Worm (Caenorhabditis elegans) whole organism, L4/young adult: ENCODE results near the gene K10B4.3.

Experiments
- W03F9.2 ChIP-seq: fragments of 150-350 bp; optimal IDR thresholded peaks from 2 replicates; lab custom pipeline; 2014; ENCODE audit warnings: missing biosample characterization, missing genetic modification characterization
- dao-5 ChIP-seq: sonication (generic microtip); optimal IDR thresholded peaks from 2 replicates; lab custom pipeline; 2016; ENCODE audit warnings: missing genotype, missing genetic modification characterization, moderate library complexity, missing compliant biosample characterization
- him-1 ChIP-seq: sonication (generic microtip); optimal IDR thresholded peaks from 2 replicates; lab custom pipeline; 2016; ENCODE audit warnings: missing genotype, missing genetic modification reagents, missing genetic modification characterization, missing compliant biosample characterization

Gene K10B4.3

ce11 chrII:133548-134275 lies 12.7 kb upstream of the K10B4.3 start, which contains the start of gene cwn-1:
cwn-1 (minus strand) TSS chrII:133598.
- TF ChIP-seq him-1 = no peak
- no peak for TF ChIP-seq dao-5 (tag; lab: Kevin White, UChicago)
- no peak for TF ChIP-seq W03F9.2 (tag; lab: Kevin White, UChicago)

ce11 chrII:129770-130169 lies 8.7 kb upstream of the K10B4.3 start:
- no peak for TF ChIP-seq W03F9.2 (tag; lab: Kevin White, UChicago)
- no peak for TF ChIP-seq dao-5 (tag; lab: Kevin White, UChicago)
- no peak for TF ChIP-seq him-1

- no peak for TF ChIP-seq dao-5 (tag; lab: Kevin White, UChicago)
Observed at ce11 chrII:128929-129328, 7.9 kb upstream of the K10B4.3 start, which contains the start of gene srd-3. srd-3 (minus strand) TSS chrII:129029.

- TF ChIP-seq him-1 = no peak
- no peak for TF ChIP-seq dao-5 (tag; lab: Kevin White, UChicago)
- TF ChIP-seq W03F9.2 (tag; lab: Kevin White, UChicago) = no peak
Observed at ce11 chrII:124904-125303, 3.9 kb upstream of the K10B4.3 start, which contains the start of gene nmur-2. nmur-2 (minus strand) TSS chrII:125004.

DNA sequence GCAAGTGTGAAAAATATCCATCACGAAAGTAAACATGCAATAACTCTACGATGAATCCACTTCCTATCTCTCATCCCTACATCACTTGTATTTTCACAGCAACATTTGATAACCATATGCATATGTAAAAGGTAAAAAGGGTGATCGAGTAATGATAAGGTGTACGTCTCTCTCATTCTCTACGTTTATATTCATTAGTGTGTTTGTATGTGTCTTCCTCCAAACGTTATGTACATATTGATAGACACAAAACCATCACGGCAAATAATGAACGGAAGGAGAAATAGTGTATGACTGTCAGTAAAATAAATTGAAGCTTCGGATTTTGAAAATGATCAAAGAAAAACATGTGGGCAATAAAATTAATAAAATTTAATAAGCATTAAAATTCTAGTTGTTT lies 1.5 kb upstream of the K10B4.3 start:
- no peak for TF ChIP-seq dao-5 (tag; lab: Kevin White, UChicago)
- TF ChIP-seq W03F9.2 (tag; lab: Kevin White, UChicago) = no peak
- TF ChIP-seq him-1 = no peak

ce11 chrII:122008-122407 lies 987 bp upstream of the K10B4.3 start:
- TF ChIP-seq dao-5 (tag; lab: Kevin White, UChicago) = no peak

DNA sequence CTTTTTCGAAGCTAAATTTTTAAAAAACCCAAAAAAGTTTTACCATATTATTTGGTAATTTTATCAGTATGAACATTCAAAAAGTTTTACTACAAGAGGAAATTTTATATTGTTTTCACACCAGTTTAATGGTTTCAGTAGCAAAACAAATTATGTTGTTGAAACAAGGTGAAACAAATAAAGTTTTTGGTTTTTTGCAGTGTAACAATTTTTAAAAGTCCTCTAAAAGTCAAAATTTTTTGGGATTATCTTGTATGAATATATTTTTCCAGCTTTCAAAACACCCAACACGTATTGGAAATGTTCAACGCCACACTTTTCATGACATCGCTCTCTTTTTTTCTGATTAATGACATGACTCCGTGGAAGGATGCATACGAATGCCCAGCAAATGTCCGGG lies 4.1 kb downstream of the K10B4.3 start, which contains the start of gene srt-54:
Gene srt-54, plus strand, starts transcription at position 301 of the 400 bp plus-strand sequence.
- TF ChIP-seq him-1 = no peak
- TF ChIP-seq dao-5 (tag; lab: Kevin White, UChicago) = no peak
- no peak for TF ChIP-seq W03F9.2 (tag; lab: Kevin White, UChicago)

DNA sequence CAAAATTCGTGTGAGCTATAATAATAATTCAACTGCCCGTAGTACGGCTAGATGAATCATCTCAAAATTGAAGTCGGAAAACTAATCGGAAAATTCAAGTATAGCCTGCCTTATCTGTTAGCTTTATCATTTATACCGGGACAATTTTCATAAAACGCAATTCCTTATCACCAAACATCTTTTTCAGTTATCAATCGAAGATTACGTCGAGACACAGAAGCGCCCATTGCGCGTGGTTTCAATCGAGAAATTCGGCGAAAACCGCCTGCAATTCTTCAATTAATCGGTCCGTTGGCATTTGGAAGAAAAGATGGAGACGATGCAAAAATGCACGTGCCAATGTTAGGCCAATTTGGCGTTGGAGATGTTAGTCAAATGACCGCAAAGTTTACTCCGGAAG lies 8.8 kb downstream of the K10B4.3 start:
- TF ChIP-seq W03F9.2 (tag; lab: Kevin White, UChicago) (no peak), him-1 (no peak), dao-5 (tag; lab: Kevin White, UChicago) (no peak)

DNA sequence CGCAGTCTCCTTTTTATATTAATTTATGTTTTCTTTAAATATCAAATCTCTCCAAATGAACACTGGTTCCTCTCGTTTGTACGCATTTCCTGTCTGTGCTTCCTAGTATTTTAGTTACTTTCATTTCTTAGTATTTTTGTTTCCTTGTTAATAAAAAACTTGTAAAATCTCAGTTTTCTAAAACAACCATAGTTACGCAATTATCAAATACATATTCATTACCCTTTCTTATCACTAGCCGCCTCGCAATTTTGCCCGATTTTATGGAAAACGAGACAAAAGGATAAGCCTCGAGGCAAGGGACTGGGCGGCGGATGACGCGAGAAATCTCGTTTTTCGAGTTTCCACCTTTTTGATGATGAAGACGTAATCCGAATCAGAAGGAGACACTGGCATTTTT lies 9.8 kb downstream of the K10B4.3 start, which contains the start of gene C50D2.1:
Gene C50D2.1, plus strand, starts transcription at position 301 of the 400 bp plus-strand sequence.
- TF ChIP-seq W03F9.2 (tag; lab: Kevin White, UChicago) (no peak), him-1 (no peak), dao-5 (tag; lab: Kevin White, UChicago) (no peak)

DNA sequence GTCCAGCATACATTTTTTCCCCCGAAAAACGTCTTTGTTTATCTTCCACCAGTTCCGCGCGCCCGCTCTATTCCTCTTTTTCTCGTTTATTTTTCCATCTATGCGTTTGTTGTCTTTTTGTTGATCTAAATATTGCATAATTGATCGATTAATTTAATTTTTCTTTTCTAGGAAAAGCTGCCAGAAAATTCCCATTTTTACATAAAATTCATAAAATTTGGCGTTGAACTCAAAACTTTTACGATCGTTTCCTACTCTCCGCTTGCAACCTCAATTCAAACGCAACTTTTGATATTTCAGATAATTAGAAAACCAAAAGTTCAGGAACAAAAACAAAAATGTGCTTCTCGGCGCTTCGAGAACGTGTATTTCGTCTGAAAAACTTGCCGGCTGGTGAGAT lies 12.2 kb downstream of the K10B4.3 start, which contains the start of gene C50D2.2:
Gene C50D2.2, plus strand, starts transcription at position 301 of the 400 bp plus-strand sequence.
- TF ChIP-seq W03F9.2 (tag; lab: Kevin White, UChicago) (no peak), him-1 (no peak), dao-5 (tag; lab: Kevin White, UChicago) (no peak)

- TF ChIP-seq W03F9.2 (tag; lab: Kevin White, UChicago) = no peak
- TF ChIP-seq dao-5 (tag; lab: Kevin White, UChicago) = no peak
- TF ChIP-seq him-1 = no peak
Observed at ce11 chrII:107703-108102, 13.3 kb downstream of the K10B4.3 start.

ce11 chrII:105889-106288 lies 15.1 kb downstream of the K10B4.3 start, which contains the start of gene txt-1:
txt-1 (plus strand) TSS chrII:106189.
- TF ChIP-seq W03F9.2 (tag; lab: Kevin White, UChicago) (no peak), him-1 (no peak), dao-5 (tag; lab: Kevin White, UChicago) (no peak)

DNA sequence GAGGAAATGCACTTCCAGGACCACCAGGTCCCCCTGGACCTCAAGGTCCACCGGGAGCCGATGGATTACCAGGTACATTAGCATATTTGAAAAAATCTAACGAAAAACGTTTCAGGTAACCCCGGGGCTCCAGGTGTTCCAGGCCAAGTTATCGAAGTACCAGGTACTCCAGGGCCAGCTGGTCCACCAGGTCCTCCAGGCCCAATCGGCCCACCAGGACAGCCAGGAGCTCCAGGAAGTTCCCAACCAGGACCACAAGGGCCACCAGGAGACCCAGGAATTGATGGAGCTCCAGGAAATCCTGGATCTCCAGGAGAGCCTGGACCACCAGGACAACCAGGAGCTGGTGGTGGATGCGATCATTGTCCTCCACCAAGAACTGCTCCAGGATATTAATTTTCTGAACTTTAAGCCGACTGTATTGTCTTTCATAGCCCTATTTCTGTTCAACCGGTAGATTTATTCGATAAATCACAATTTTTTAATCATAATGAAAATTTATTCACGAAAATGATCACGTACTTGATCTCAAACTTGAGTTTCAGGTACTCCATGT lies 15.6 kb downstream of the K10B4.3 start:
- no peak for TF ChIP-seq dao-5 (tag; lab: Kevin White, UChicago)
- TF ChIP-seq W03F9.2 (tag; lab: Kevin White, UChicago) = no peak
- TF ChIP-seq him-1 = no peak

- TF ChIP-seq W03F9.2 (tag; lab: Kevin White, UChicago) (no peak), dao-5 (tag; lab: Kevin White, UChicago) (no peak)
Observed at ce11 chrII:104234-104633, 16.8 kb downstream of the K10B4.3 start, which contains the start of gene col-68. col-68 (plus strand) TSS chrII:104534.
